Fruit fly (Drosophila melanogaster) whole organism, embryonic: ENCODE measurements around the gene dbo.

Experiments used
- B-H1 ChIP-seq: fragments of 200-800 bp; sonication (Bioruptor generic); IDR thresholded peaks from 3 replicates; pipeline ENCODE4 v1.3.6; 2022; ENCODE audit warnings: missing biosample characterization, missing genetic modification characterization
- CG12104 ChIP-seq: fragments of 200-800 bp; sonication (Bioruptor generic); optimal IDR thresholded peaks from 3 replicates; lab custom pipeline; 2016; ENCODE audit warnings: missing biosample characterization, missing genetic modification characterization
- CG16815 ChIP-seq: fragments of 200-800 bp; sonication (Bioruptor generic); optimal IDR thresholded peaks from 3 replicates; lab custom pipeline; 2017; ENCODE audit warnings: missing biosample characterization, mild to moderate bottlenecking, missing genetic modification characterization
- CG7839 ChIP-seq: fragments of 200-800 bp; sonication (Bioruptor generic); optimal IDR thresholded peaks from 3 replicates; lab custom pipeline; 2018; ENCODE audit warnings: missing biosample characterization, mild to moderate bottlenecking, missing genetic modification characterization, moderate library complexity
- CG9876 ChIP-seq: fragments of 200-800 bp; sonication (Bioruptor generic); optimal IDR thresholded peaks from 2 replicates; lab custom pipeline; 2016; ENCODE audit warnings: missing biosample characterization, missing genetic modification characterization
- YL-1 ChIP-seq: fragments of 200-800 bp; sonication (Bioruptor generic); optimal IDR thresholded peaks from 3 replicates; lab custom pipeline; 2017; ENCODE audit warnings: missing biosample characterization, mild to moderate bottlenecking, missing genetic modification characterization
- kni ChIP-seq: fragments of 200-800 bp; sonication (Bioruptor generic); optimal IDR thresholded peaks from 3 replicates; lab custom pipeline; 2017; ENCODE audit warnings: mild to moderate bottlenecking, missing biosample characterization, missing genetic modification reagents, missing genetic modification characterization
- nerfin-1 ChIP-seq: fragments of 200-800 bp; sonication (Bioruptor generic); optimal IDR thresholded peaks from 3 replicates; lab custom pipeline; 2019; ENCODE audit warnings: missing biosample characterization, mild to moderate bottlenecking, missing genetic modification characterization, moderate library complexity

- TF ChIP-seq B-H1 (GFP tag; lab: Robert Waterston, UW) (no peak), YL-1 (no peak), kni (no peak), CG16815 (GFP tag; lab: Kevin White, UChicago) (peak; percentile 53), CG7839 (peak; percentile 34), nerfin-1 (no peak), CG9876 (GFP tag; lab: Kevin White, UChicago) (no peak), CG12104 (GFP tag; lab: Kevin White, UChicago) (no peak)
These were observed 32.4 kb upstream of the dbo start for dm6 chr3L:15794311-15794710.
